Worm (Caenorhabditis elegans): ENCODE data around the gene C50D2.10.

ce11 chrII:73329-73728, 25.6 kb upstream of the C50D2.10 start:
- TF ChIP-seq nfya-1 (tag; optimal IDR thresholded peaks at IDR 0.05; ENCODE audit: borderline replicate concordance, insufficient read depth) (no peak), hsf-1 (GFP tag; IDR thresholded peaks at IDR 0.05) (no peak), ztf-18 (tag; optimal IDR thresholded peaks at IDR 0.05) (no peak), rec-8 (tag; optimal IDR thresholded peaks at IDR 0.05) (no peak), K11D2.4 (GFP tag; IDR thresholded peaks at IDR 0.05) (no peak), Y53F4B.3 (GFP tag; IDR thresholded peaks at IDR 0.05) (no peak), pbrm-1 (GFP tag; IDR thresholded peaks at IDR 0.05) (no peak), hlh-12 (tag; optimal IDR thresholded peaks at IDR 0.05) (no peak), pha-4 (tag; optimal IDR thresholded peaks at IDR 0.05) (no peak)
